Worm (Caenorhabditis elegans) whole organism, L2 larva: ENCODE results near the gene R09F10.8.
A peak's percentile ranks its signal among the peaks of the same experiment; 100 is the strongest.

Experiments
- C34F6.9 ChIP-seq: fragments of 150-350 bp; optimal IDR thresholded peaks from 2 replicates; lab custom pipeline; 2014; ENCODE audit warnings: missing biosample characterization, missing genetic modification characterization
- F13H6.1 ChIP-seq: sonication (generic microtip); optimal IDR thresholded peaks from 2 replicates; lab custom pipeline; 2016; ENCODE audit warnings: missing genetic modification characterization, missing compliant biosample characterization
- R02D3.7 ChIP-seq: fragments of 150-350 bp; optimal IDR thresholded peaks from 2 replicates; lab custom pipeline; 2014; ENCODE audit warnings: missing biosample characterization, missing genetic modification characterization
- aly-2 ChIP-seq: fragments of 150-350 bp; optimal IDR thresholded peaks from 2 replicates; lab custom pipeline; 2014; ENCODE audit warnings: missing biosample characterization, missing genetic modification characterization
- ama-1 ChIP-seq: fragments of 150-350 bp; optimal IDR thresholded peaks from 2 replicates; lab custom pipeline; 2018; ENCODE audit warnings: inconsistent platforms
- ceh-16 ChIP-seq: fragments of 150-350 bp; optimal IDR thresholded peaks from 2 replicates; lab custom pipeline; 2014; ENCODE audit warnings: missing biosample characterization, missing genetic modification characterization
- ceh-82 ChIP-seq: fragments of 150-350 bp; optimal IDR thresholded peaks from 2 replicates; lab custom pipeline; 2014; ENCODE audit warnings: missing biosample characterization, missing genetic modification characterization
- crh-2 ChIP-seq: sonication (generic microtip); optimal IDR thresholded peaks from 2 replicates; lab custom pipeline; 2017; ENCODE audit warnings: missing biosample characterization, missing genetic modification characterization
- dmd-4 ChIP-seq: sonication (generic microtip); optimal IDR thresholded peaks from 2 replicates; lab custom pipeline; 2017; ENCODE audit warnings: missing biosample characterization, missing genetic modification characterization
- egl-27 ChIP-seq: sonication (generic microtip); optimal IDR thresholded peaks from 3 replicates; lab custom pipeline; 2017; ENCODE audit warnings: missing biosample characterization, missing genetic modification reagents, missing genetic modification characterization
- elt-1 ChIP-seq: fragments of 150-350 bp; optimal IDR thresholded peaks from 2 replicates; lab custom pipeline; 2014; ENCODE audit warnings: missing biosample characterization, missing genetic modification characterization
- elt-3 ChIP-seq: sonication (generic microtip); optimal IDR thresholded peaks from 2 replicates; lab custom pipeline; 2017; ENCODE audit warnings: missing biosample characterization, missing genetic modification characterization
- fos-1 ChIP-seq: fragments of 150-350 bp; optimal IDR thresholded peaks from 2 replicates; lab custom pipeline; 2014; ENCODE audit warnings: missing biosample characterization, missing genetic modification characterization
- gmeb-1 ChIP-seq: fragments of 150-350 bp; optimal IDR thresholded peaks from 2 replicates; lab custom pipeline; 2014; ENCODE audit warnings: missing biosample characterization, missing genetic modification characterization
- lin-11 ChIP-seq: fragments of 150-350 bp; sonication (generic microtip); optimal IDR thresholded peaks from 2 replicates; lab custom pipeline; 2014; ENCODE audit warnings: missing biosample characterization, missing genetic modification characterization, inconsistent platforms, mixed read lengths
- lin-13 ChIP-seq: fragments of 150-350 bp; optimal IDR thresholded peaks from 2 replicates; lab custom pipeline; 2014; ENCODE audit warnings: missing biosample characterization, missing genetic modification reagents, missing genetic modification characterization
- lin-39 ChIP-seq: fragments of 150-350 bp; optimal IDR thresholded peaks from 2 replicates; lab custom pipeline; 2014; ENCODE audit warnings: missing biosample characterization, missing genetic modification reagents, missing genetic modification characterization
- lsy-2 ChIP-seq, 2 experiments: fragments of 150-350 bp in 1 of 2; sonication (generic microtip) in 1 of 2; optimal IDR thresholded peaks; 2 replicates each; lab custom pipeline; 2014 to 2017; ENCODE audit warnings: missing biosample characterization in 2 of 2, missing genetic modification characterization in 2 of 2
- mab-5 ChIP-seq: fragments of 150-350 bp; optimal IDR thresholded peaks from 2 replicates; lab custom pipeline; 2014; ENCODE audit warnings: missing biosample characterization, missing genetic modification characterization
- mbf-1 ChIP-seq: sonication (generic microtip); optimal IDR thresholded peaks from 2 replicates; lab custom pipeline; 2017; ENCODE audit warnings: missing biosample characterization, missing genetic modification characterization
- mdl-1 ChIP-seq, 2 experiments: fragments of 150-350 bp in 1 of 2; sonication (generic microtip) in 1 of 2; optimal IDR thresholded peaks; 2 replicates each; lab custom pipeline; 2017; ENCODE audit warnings: missing biosample characterization in 2 of 2, missing genetic modification characterization in 2 of 2
- nhr-10 ChIP-seq: sonication (generic microtip); optimal IDR thresholded peaks from 2 replicates; lab custom pipeline; 2017; ENCODE audit warnings: missing biosample characterization, missing genetic modification characterization
- nhr-12 ChIP-seq: fragments of 150-350 bp; optimal IDR thresholded peaks from 2 replicates; lab custom pipeline; 2014; ENCODE audit warnings: missing biosample characterization, missing genetic modification characterization
- nhr-129 ChIP-seq: fragments of 150-350 bp; optimal IDR thresholded peaks from 2 replicates; lab custom pipeline; 2014; ENCODE audit warnings: missing biosample characterization, missing genetic modification characterization
- nhr-21 ChIP-seq: fragments of 150-350 bp; optimal IDR thresholded peaks from 2 replicates; lab custom pipeline; 2014; ENCODE audit warnings: missing biosample characterization, missing genetic modification characterization
- nhr-23 ChIP-seq: fragments of 150-350 bp; optimal IDR thresholded peaks from 2 replicates; lab custom pipeline; 2014; ENCODE audit warnings: missing biosample characterization, missing genetic modification reagents, missing genetic modification characterization
- nhr-237 ChIP-seq: fragments of 150-350 bp; optimal IDR thresholded peaks from 2 replicates; lab custom pipeline; 2014; ENCODE audit warnings: missing biosample characterization, missing genetic modification characterization
- nhr-25 ChIP-seq: fragments of 150-350 bp; sonication (generic microtip); optimal IDR thresholded peaks from 3 replicates; lab custom pipeline; 2014; ENCODE audit warnings: missing biosample characterization, missing genetic modification characterization
- nhr-77 ChIP-seq: fragments of 150-350 bp; optimal IDR thresholded peaks from 2 replicates; lab custom pipeline; 2014; ENCODE audit warnings: missing biosample characterization, missing genetic modification characterization
- sem-4 ChIP-seq: fragments of 150-350 bp; optimal IDR thresholded peaks from 2 replicates; lab custom pipeline; 2014; ENCODE audit warnings: missing biosample characterization, missing genetic modification reagents, missing genetic modification characterization
- skn-1 ChIP-seq: sonication (generic microtip); optimal IDR thresholded peaks from 2 replicates; lab custom pipeline; 2017; ENCODE audit warnings: missing biosample characterization, missing genetic modification characterization
- sma-3 ChIP-seq: sonication (generic microtip); optimal IDR thresholded peaks from 2 replicates; lab custom pipeline; 2016; ENCODE audit warnings: missing genetic modification reagents, missing genetic modification characterization, missing compliant biosample characterization
- sma-9 ChIP-seq, 2 experiments: fragments of 150-350 bp in 1 of 2; sonication (generic microtip) in 1 of 2; optimal IDR thresholded peaks; 2 replicates each; lab custom pipeline; 2014 to 2016; ENCODE audit warnings: missing genetic modification characterization in 2 of 2, mild to moderate bottlenecking in 1 of 2, missing biosample characterization in 1 of 2, missing compliant biosample characterization in 1 of 2, missing genetic modification reagents in 1 of 2, moderate library complexity in 1 of 2
- snpc-4 ChIP-seq: fragments of 150-350 bp; optimal IDR thresholded peaks from 2 replicates; lab custom pipeline; 2014; ENCODE audit warnings: missing biosample characterization, missing genetic modification characterization
- unc-55 ChIP-seq: fragments of 150-350 bp; sonication (generic microtip); optimal IDR thresholded peaks from 3 replicates; lab custom pipeline; 2014; ENCODE audit warnings: missing biosample characterization, missing genetic modification reagents, missing genetic modification characterization
- zag-1 ChIP-seq: fragments of 150-350 bp; optimal IDR thresholded peaks from 2 replicates; lab custom pipeline; 2014; ENCODE audit warnings: missing biosample characterization, missing genetic modification characterization
- ztf-1 ChIP-seq: fragments of 200-800 bp; sonication (Bioruptor generic); conservative IDR thresholded peaks from 2 replicates; pipeline ENCODE4 v1.3.6; 2022; ENCODE audit warnings: missing genetic modification characterization, missing compliant biosample characterization
- ztf-11 ChIP-seq: sonication (generic microtip); optimal IDR thresholded peaks from 2 replicates; lab custom pipeline; 2017; ENCODE audit warnings: missing biosample characterization, missing genetic modification characterization
- ztf-4 ChIP-seq: fragments of 150-350 bp; optimal IDR thresholded peaks from 2 replicates; lab custom pipeline; 2014; ENCODE audit warnings: missing biosample characterization, missing genetic modification characterization

Gene R09F10.8

DNA sequence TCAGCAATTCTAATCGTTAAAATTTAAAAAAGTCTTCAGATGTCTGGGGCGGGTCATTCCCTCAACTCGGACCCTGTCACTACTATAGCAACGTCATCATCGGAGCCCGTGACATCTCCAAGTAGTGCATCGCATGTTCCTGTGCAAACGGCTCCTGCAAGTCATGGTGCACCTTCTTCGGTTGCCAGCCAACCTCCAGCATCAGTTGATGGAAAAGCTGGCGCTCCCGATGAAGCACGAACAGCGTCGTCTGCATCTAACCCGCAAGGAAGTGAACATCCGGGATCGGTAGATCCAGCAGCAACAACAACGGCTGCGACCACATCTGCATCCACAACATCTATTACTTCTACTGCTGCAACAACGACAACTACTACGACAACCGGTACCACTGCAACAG lies 31.7 kb downstream of the R09F10.8 start, which contains the start of gene R09F10.3:
Gene R09F10.3 (plus strand): TSS at position 40 of the 400 bp plus-strand sequence.
- TF ChIP-seq nhr-23 (tag; lab: Kevin White, UChicago) (no peak), nhr-25 (tag; lab: Kevin White, UChicago) (no peak), ztf-4 (no peak), R02D3.7 (tag; lab: Kevin White, UChicago) (no peak), lin-39 (tag; lab: Kevin White, UChicago) (no peak)

DNA sequence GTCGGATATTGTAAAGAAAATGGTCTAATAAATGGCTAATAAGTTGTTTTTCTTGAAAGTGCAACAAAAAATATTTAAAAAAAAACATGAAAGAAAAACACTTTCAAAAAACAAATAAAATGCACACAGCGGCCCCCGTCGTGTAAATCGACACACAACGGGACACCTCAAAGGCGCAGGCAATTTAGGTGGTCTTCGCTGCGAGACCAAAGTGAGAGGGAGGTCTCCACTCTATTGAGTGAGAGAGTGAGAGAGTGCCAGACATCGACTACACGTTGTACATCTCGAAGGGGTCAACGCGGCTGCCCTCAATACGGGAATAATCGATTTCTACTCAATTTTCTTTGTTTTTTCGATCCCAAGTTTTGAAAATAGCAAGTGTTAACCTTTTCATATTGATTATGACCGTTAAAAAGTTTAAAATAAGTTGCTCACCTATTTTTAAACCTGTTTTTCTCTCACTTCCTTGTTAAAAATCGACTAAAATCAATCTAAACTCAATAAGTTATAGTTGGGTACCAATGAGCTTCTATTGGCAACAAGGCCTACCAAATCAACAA lies 39.4 kb downstream of the R09F10.8 start, which contains the start of gene sec-16A.2:
Gene sec-16A.2 (plus strand): TSS at position 510 of the 560 bp plus-strand sequence.
- peak; percentile 50 for TF ChIP-seq lin-13 (GFP tag; lab: Kevin White, UChicago)
- TF ChIP-seq snpc-4 (tag; lab: Kevin White, UChicago) = peak; percentile 31
- peak; percentile 58 for TF ChIP-seq sem-4 (tag; lab: Kevin White, UChicago)
- TF ChIP-seq elt-3 = no peak
- peak; percentile 3 for TF ChIP-seq gmeb-1 (tag; lab: Kevin White, UChicago)
- TF ChIP-seq unc-55 = peak; percentile 82
- TF ChIP-seq F13H6.1 (tag; lab: Kevin White, UChicago) = peak; percentile 67
- peak; percentile 27 for TF ChIP-seq nhr-21 (tag; lab: Kevin White, UChicago)
- peak; percentile 81 for TF ChIP-seq nhr-129 (tag; lab: Kevin White, UChicago)
- no peak for TF ChIP-seq nhr-23 (tag; lab: Kevin White, UChicago)
- TF ChIP-seq sma-3 (GFP tag; lab: Kevin White, UChicago) = peak; percentile 33
- TF ChIP-seq crh-2 = peak; percentile 84
- no peak for TF ChIP-seq zag-1 (tag; lab: Kevin White, UChicago)
- TF ChIP-seq skn-1 (tag; lab: Kevin White, UChicago) = no peak
- peak; percentile 28 for TF ChIP-seq lin-11 (tag; lab: Kevin White, UChicago)
- peak in 1 of 2 experiments; percentile 79 for TF ChIP-seq lsy-2 (tag; optimal IDR thresholded peaks at IDR 0.05; lab: Kevin White, UChicago)
- TF ChIP-seq sma-9 (GFP tag; optimal IDR thresholded peaks at IDR 0.05; lab: Kevin White, UChicago) = peak; percentile 60
- TF ChIP-seq sma-9 (tag; optimal IDR thresholded peaks at IDR 0.05; lab: Kevin White, UChicago) = no peak
- peak; percentile 66 for TF ChIP-seq C34F6.9 (tag; lab: Kevin White, UChicago)
- TF ChIP-seq R02D3.7 (tag; lab: Kevin White, UChicago) = no peak
- no peak for TF ChIP-seq mbf-1 (tag; lab: Kevin White, UChicago)
- TF ChIP-seq ztf-11 (tag; lab: Kevin White, UChicago) = no peak
- TF ChIP-seq mab-5 (tag; lab: Kevin White, UChicago) = peak; percentile 32
- no peak for TF ChIP-seq ztf-1 (GFP tag; lab: Robert Waterston, UW)
- TF ChIP-seq ceh-16 (tag; lab: Kevin White, UChicago) = no peak
- TF ChIP-seq fos-1 (tag; lab: Kevin White, UChicago) = peak; percentile 58
- no peak for TF ChIP-seq nhr-10 (tag; lab: Kevin White, UChicago)
- no peak for TF ChIP-seq egl-27 (tag; lab: Kevin White, UChicago)
- TF ChIP-seq mdl-1 (tag; optimal IDR thresholded peaks at IDR 0.05; lab: Kevin White, UChicago) = no peak

ce11 chrX:8286164-8286563 lies 40.1 kb downstream of the R09F10.8 start:
- peak; percentile 50 for TF ChIP-seq unc-55
- no peak for TF ChIP-seq nhr-77

DNA sequence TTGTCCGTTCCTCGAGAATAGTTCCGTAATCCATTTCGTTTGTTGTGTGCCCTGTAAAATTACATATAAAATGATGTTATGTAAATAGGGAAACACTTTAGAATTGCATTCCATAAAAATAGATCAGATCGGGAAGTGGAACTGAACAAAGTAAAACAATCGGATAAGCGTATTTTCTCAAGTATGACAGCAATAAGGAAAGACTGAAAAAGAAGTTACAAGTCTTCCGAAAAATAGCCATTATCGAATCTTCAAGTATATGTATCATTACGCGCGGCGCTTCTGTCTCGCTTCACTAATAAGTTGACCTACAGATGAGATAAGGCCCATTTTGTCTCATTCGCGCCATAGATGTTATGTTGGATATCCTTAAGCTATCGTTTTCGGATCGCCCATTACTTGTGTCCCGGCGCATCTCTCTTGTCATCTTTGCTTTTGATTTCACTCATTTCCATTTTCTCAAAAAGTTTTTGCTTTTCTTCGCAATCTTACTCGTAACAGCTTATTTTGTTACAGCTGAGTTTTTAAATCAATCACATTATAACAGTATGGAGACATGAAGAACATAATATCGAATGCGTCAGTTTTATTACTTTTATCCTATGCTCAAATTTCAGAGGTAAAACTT lies 41.0 kb downstream of the R09F10.8 start, which contains the start of the genes fis-2 and F13B9.2:
Gene fis-2 (minus strand): TSS at position 51 of the 628 bp plus-strand sequence.
Gene F13B9.2 (plus strand): TSS at position 515 of the 628 bp plus-strand sequence.
- no peak for TF ChIP-seq fos-1 (tag; lab: Kevin White, UChicago)
- no peak for TF ChIP-seq zag-1 (tag; lab: Kevin White, UChicago)
- TF ChIP-seq nhr-129 (tag; lab: Kevin White, UChicago) = no peak
- no peak for TF ChIP-seq elt-1 (tag; lab: Kevin White, UChicago)
- TF ChIP-seq dmd-4 = no peak
- no peak for TF ChIP-seq gmeb-1 (tag; lab: Kevin White, UChicago)
- no peak for TF ChIP-seq lin-11 (tag; lab: Kevin White, UChicago)
- TF ChIP-seq nhr-21 (tag; lab: Kevin White, UChicago) = no peak
- TF ChIP-seq ztf-11 (tag; lab: Kevin White, UChicago) = no peak
- TF ChIP-seq ceh-82 (tag; lab: Kevin White, UChicago) = no peak
- no peak for TF ChIP-seq aly-2 (tag; lab: Kevin White, UChicago)
- no peak for TF ChIP-seq mbf-1 (tag; lab: Kevin White, UChicago)
- TF ChIP-seq nhr-237 (tag; lab: Kevin White, UChicago) = no peak
- no peak for TF ChIP-seq nhr-10 (tag; lab: Kevin White, UChicago)
- TF ChIP-seq nhr-12 (tag; lab: Kevin White, UChicago) = no peak
- TF ChIP-seq egl-27 (tag; lab: Kevin White, UChicago) = no peak
- no peak for TF ChIP-seq ama-1 (lab: Kevin White, UChicago)
- TF ChIP-seq snpc-4 (tag; lab: Kevin White, UChicago) = no peak
